Fruit fly (Drosophila melanogaster) whole organism, larva: ENCODE data around the gene CG14258.
A peak's percentile ranks its signal among the peaks of the same experiment; 100 is the strongest.

Source experiments
- noc ChIP-seq: fragments of 200-800 bp; sonication (Bioruptor generic); optimal IDR thresholded peaks from 3 replicates; lab custom pipeline; 2019; ENCODE audit warnings: missing biosample characterization, mild to moderate bottlenecking, missing genetic modification characterization, moderate library complexity

The CG14258 gene

dm6 chr3R:27091106-27091505, 1.8 kb upstream of the CG14258 start, which contains the start of gene Cpr97Eb:
Gene Cpr97Eb (minus strand): TSS chr3R:27091130.
- no peak for TF ChIP-seq noc

- TF ChIP-seq noc = no peak
Measured at dm6 chr3R:27092263-27092662, 680 bp upstream of the CG14258 start.

dm6 chr3R:27094233-27094632, 1.3 kb downstream of the CG14258 start, which contains the start of gene CG14259:
Gene CG14259 (plus strand): TSS chr3R:27094533.
- no peak for TF ChIP-seq noc

DNA sequence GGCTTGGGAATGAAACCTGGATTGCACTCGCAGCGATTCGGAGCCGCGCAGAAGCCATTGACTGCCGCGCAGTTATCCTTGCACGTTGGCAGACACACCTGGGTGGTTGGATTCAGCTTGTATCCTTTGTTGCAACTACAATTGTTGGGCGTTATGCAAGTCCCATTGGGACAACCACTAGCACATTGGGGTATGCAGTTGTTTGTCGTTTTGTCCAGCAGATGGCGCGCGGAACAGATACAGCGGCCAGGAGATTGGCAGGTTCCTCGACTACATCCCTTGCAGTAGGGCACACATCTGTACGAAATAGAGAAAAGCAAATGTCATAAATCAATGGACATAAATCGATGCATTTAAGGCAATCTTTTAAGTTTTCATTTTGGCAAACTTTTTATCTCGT, 5.7 kb downstream of the CG14258 start:
- no peak for TF ChIP-seq noc

DNA sequence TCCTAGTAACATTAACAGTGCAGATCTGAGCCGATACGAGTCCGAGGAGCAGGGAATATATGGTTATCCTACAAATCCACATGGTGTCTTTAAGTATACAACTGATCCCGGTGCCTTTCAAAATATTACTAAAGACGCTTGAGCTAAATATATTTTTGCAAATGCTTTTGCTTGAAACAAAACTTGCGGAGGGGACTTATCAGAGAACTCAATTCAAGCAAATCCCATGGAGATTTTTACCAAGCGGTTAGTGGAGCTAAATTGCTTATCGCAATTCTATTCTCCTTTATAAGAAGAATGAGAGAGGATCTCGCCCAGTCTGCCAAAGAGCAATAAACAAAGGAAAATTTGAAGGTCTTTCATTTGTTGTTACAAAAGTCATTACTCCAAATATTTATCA, 6.6 kb downstream of the CG14258 start, which contains the start of gene eater:
eater (minus strand) TSS at position 101 of the 400 bp plus-strand sequence.
- TF ChIP-seq noc = no peak

dm6 chr3R:27100930-27101329, 8.0 kb downstream of the CG14258 start, which contains the start of gene Jhbp11:
Gene Jhbp11 (plus strand): TSS chr3R:27101230.
- no peak for TF ChIP-seq noc

DNA sequence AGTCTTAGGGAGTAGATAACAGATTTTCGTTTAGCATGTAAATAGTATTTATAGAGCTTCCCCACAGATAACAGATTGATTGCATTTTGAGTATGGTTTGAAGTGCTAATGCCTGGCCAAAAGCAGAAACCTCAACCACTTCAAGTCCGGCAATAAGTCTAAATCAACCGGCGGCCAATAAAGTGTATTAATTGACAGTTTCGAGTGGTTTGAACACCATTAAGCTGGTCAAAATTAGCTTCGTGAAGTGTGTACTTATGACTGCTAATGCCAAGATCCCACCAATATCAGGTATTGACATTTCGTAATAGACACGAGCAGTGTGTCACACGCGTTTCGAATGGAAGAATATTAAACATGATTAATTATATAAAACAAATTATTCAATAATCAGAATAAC, 12.5 kb downstream of the CG14258 start:
- no peak for TF ChIP-seq noc

DNA sequence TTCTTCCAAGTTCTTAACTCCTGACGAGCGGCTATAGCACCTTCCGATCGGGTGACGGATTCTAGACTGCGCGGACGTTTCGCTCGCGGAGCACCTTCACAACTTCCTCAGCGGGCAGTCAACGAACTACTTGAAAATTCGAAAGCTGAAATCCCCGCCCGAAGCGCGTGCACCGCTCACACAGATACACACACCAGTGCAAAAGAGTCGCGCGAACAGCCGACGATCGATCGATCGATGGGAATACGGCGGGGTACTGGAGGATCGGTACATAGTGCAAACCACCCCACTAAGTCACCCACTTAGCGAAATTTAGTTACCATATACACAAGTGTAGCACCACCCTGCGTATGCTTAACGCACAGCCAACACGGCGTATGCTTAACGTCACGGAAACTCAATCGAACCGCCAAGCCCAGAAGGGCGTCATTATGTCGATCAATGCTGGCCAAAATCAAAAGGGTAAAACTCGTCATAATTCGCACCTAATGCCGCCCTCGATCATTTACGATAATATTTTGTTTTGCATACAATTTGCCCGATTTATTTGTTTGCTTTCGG, 13.3 kb downstream of the CG14258 start, which contains the start of gene CAH9:
CAH9 (minus strand) TSS at position 51 of the 561 bp plus-strand sequence.
- TF ChIP-seq noc = no peak

DNA sequence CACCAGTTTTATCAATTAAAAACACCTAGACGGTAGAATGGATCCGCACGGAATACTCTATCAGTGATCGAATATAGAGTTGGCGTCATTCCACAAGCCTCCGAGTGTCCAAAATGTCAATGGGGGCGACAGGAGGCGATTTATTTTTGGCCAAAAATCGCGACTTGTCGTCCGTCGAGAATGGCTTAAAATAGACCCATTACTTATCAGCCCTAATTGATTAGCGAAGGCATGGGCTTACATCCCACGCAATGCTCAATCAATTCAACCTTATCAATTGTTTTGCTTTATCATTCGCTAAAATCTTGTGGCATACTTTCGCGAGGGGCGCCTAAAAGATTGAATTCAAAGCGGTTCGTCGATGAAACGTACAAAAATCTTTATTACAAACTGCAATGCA, 15.2 kb downstream of the CG14258 start:
- TF ChIP-seq noc = peak; percentile 67

DNA sequence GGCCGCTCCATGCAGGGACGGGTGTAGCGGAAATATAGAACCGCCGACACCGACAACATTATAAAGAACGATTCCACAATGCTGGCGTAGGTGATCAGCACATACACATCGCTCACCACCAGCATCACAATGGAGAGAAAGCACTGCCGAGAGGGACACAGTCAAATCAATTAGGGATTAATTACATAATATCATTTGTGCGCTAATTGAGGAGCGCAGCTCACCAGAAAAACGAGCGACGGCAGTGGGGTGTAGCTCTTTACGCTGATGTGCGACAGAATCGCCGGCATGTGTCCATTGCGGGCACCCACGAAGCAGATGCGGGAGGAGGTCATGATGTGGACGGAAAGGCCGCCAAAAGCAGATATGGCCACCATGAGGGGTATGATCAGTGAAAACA, 16.5 kb downstream of the CG14258 start:
- no peak for TF ChIP-seq noc

- no peak for TF ChIP-seq noc
Measured at dm6 chr3R:27111784-27112602, 19.1 kb downstream of the CG14258 start, which contains the start of the genes gb and CG5815. Gene gb (minus strand): TSS chr3R:27112270. Gene CG5815 (plus strand): TSS chr3R:27112566.

- TF ChIP-seq noc = no peak
Measured at dm6 chr3R:27116465-27117092, 23.6 kb downstream of the CG14258 start, which contains the start of the genes CG6066 and CG5880. Gene CG6066 (minus strand): TSS chr3R:27116707. Gene CG5880 (plus strand): TSS chr3R:27116745.

DNA sequence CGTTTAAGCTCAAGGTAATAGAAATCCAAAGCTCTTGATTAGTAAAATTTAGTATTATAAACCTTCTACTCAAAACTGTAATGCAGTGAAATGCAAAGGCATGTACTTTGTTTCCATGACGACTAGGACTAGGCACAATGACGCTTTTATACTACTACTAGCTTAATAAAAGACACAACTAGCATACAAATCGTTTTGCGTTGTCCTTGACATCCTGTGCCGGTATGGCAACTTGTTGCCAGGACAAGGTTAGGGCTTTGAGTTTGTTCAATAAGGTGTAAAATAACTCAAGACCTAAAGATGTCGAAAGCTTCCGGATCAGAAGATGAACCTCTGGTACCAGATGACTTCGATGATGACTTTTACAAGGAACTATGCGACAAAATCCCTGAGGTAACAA, 25.4 kb downstream of the CG14258 start, which contains the start of gene CG5882:
CG5882 (plus strand) TSS at position 301 of the 400 bp plus-strand sequence.
- TF ChIP-seq noc = no peak

DNA sequence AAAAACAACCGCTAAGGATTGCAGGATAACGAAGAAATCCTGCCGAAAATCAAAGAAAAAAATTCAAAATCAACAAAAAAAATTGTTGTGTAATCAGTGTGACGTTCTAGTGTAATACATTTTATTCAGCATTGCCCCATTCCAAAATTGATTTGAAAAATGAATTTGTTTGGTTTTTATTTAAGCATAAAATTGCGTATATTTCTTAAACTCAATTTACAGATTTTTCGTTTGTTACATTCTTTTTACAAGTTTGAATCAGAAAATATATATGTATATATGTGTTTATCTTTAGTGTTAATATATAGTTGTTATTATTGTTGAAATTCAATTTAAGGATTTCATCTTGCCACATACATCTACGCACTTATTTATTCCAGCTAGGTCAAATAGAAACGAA, 31.6 kb downstream of the CG14258 start, which contains the start of gene CG6059:
CG6059 (minus strand) TSS at position 101 of the 400 bp plus-strand sequence.
- TF ChIP-seq noc = no peak

dm6 chr3R:27128723-27129122, 35.8 kb downstream of the CG14258 start:
- TF ChIP-seq noc = no peak

DNA sequence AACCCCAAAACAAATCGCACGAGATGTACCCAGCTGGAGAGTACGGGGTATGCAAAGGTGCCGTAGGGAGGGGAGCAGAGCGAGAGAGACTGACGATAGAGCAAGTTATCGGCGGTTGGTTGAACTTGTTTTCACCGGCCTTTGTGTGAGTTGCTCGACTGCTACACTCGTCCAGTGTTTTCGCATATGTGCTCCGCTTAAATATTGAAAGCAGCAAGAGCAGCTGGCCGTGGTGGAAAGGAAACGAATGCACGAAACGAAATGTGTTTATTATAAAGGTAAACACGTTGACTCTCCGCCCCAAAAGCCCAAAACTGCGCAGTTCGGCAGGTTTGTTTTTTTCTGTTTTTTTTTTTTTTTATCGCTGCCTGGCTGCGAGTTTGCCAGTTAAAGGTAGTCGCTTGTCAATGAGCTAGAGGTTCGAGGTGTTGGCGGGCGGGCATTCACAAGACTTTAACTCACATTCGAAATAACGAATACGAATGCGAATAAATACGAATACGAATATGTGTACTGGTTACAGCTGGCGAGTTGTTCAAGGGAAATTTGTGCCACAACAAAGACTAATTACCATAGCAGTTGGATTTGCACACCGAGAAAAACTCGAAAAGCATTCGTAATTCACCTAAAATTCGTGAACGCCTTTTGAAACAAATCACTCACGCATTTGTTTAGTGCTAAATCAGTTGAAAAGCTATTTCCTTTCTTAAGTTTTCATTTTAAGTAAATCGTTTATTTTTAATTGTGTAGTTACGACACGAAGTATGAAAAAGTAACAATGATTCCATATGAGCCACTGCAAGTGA, 36.8 kb downstream of the CG14258 start:
- TF ChIP-seq noc = no peak
